Worm (Caenorhabditis elegans): ENCODE data around the gene acs-20.

acs-20 gene

ce11 chrIV:12404137-12404536 is 5.6 kb upstream of the acs-20 start, which contains the start of gene gex-3 (continued):
- peak; percentile 64 for TF ChIP-seq ztf-4 (tag; optimal IDR thresholded peaks at IDR 0.05)

ce11 chrIV:12403440-12403839 is 4.9 kb upstream of the acs-20 start:
- TF ChIP-seq mdl-1 (tag; optimal IDR thresholded peaks at IDR 0.05) (no peak), egl-27 (tag; optimal IDR thresholded peaks at IDR 0.05) (no peak), sem-4 (tag; optimal IDR thresholded peaks at IDR 0.05) (no peak), Y55F3AM.14 (GFP tag; optimal IDR thresholded peaks at IDR 0.05) (no peak), nhr-25 (tag; optimal IDR thresholded peaks at IDR 0.05) (peak; percentile 36), F13H6.1 (tag; optimal IDR thresholded peaks at IDR 0.05) (no peak), nhr-11 (tag; optimal IDR thresholded peaks at IDR 0.05) (no peak), mbf-1 (tag; optimal IDR thresholded peaks at IDR 0.05) (no peak), blmp-1 (tag; optimal IDR thresholded peaks at IDR 0.05; ENCODE audit: insufficient read depth) (peak; percentile 14), nhr-21 (tag; optimal IDR thresholded peaks at IDR 0.05) (peak; percentile 74), dmd-4 (tag; optimal IDR thresholded peaks at IDR 0.05) (no peak), nhr-129 (tag; optimal IDR thresholded peaks at IDR 0.05) (peak; percentile 24)

- peak; percentile 52 for TF ChIP-seq fos-1 (tag; optimal IDR thresholded peaks at IDR 0.05)
- no peak for TF ChIP-seq mdl-1 (tag; optimal IDR thresholded peaks at IDR 0.05)
These were observed 1.5 kb upstream of the acs-20 start for ce11 chrIV:12399983-12400382.

ce11 chrIV:12396645-12397258 is 1.8 kb downstream of the acs-20 start:
- TF ChIP-seq fos-1 (tag; optimal IDR thresholded peaks at IDR 0.05) (peak; percentile 65), mab-5 (tag; optimal IDR thresholded peaks at IDR 0.05) (no peak), lsy-2 (tag; optimal IDR thresholded peaks at IDR 0.05) (peak in 1 of 2 experiments; percentile 61), sma-3 (GFP tag; optimal IDR thresholded peaks at IDR 0.05) (peak; percentile 15), ceh-82 (tag; optimal IDR thresholded peaks at IDR 0.05) (no peak), ztf-4 (tag; optimal IDR thresholded peaks at IDR 0.05) (no peak), peb-1 (tag; optimal IDR thresholded peaks at IDR 0.05) (no peak), lin-11 (tag; optimal IDR thresholded peaks at IDR 0.05) (no peak), blmp-1 (tag; optimal IDR thresholded peaks at IDR 0.05; ENCODE audit: insufficient read depth) (peak; percentile 77), C34F6.9 (tag; optimal IDR thresholded peaks at IDR 0.05) (peak; percentile 15), crh-2 (tag; optimal IDR thresholded peaks at IDR 0.05) (no peak), elt-1 (tag; optimal IDR thresholded peaks at IDR 0.05) (no peak), egl-27 (tag; optimal IDR thresholded peaks at IDR 0.05) (no peak), zag-1 (tag; optimal IDR thresholded peaks at IDR 0.05) (no peak), Y55F3AM.14 (GFP tag; optimal IDR thresholded peaks at IDR 0.05) (no peak), nhr-10 (tag; optimal IDR thresholded peaks at IDR 0.05) (no peak), aly-2 (tag; optimal IDR thresholded peaks at IDR 0.05) (no peak), gmeb-1 (tag; optimal IDR thresholded peaks at IDR 0.05) (no peak), ZK546.5 (tag; optimal IDR thresholded peaks at IDR 0.05) (no peak), nhr-25 (tag; optimal IDR thresholded peaks at IDR 0.05) (peak; percentile 82), lin-13 (GFP tag; optimal IDR thresholded peaks at IDR 0.05) (no peak), ztf-1 (GFP tag; conservative IDR thresholded peaks at IDR 0.05) (no peak), sem-4 (tag; optimal IDR thresholded peaks at IDR 0.05) (peak; percentile 60), sma-9 (GFP tag; optimal IDR thresholded peaks at IDR 0.05) (peak; percentile 13), sma-9 (tag; optimal IDR thresholded peaks at IDR 0.05) (no peak), ztf-11 (tag; optimal IDR thresholded peaks at IDR 0.05) (no peak), ceh-16 (tag; optimal IDR thresholded peaks at IDR 0.05) (no peak), nhr-129 (tag; optimal IDR thresholded peaks at IDR 0.05) (peak; percentile 89), nhr-21 (tag; optimal IDR thresholded peaks at IDR 0.05) (peak; percentile 59)

ce11 chrIV:12391003-12391637 is 7.4 kb downstream of the acs-20 start, which contains the start of the genes rps-23 and dpm-3:
Gene rps-23 (minus strand): TSS chrIV:12391053.
Gene dpm-3 (plus strand): TSS chrIV:12391587.
- TF ChIP-seq nhr-11 (tag; optimal IDR thresholded peaks at IDR 0.05) (peak; percentile 11), lsy-2 (tag; optimal IDR thresholded peaks at IDR 0.05) (peak; percentile 99 to 100), skn-1 (tag; optimal IDR thresholded peaks at IDR 0.05) (peak; percentile 75), dmd-4 (tag; optimal IDR thresholded peaks at IDR 0.05) (no peak), ceh-82 (tag; optimal IDR thresholded peaks at IDR 0.05) (peak; percentile 90), zag-1 (tag; optimal IDR thresholded peaks at IDR 0.05) (peak; percentile 61), lin-13 (GFP tag; optimal IDR thresholded peaks at IDR 0.05) (peak; percentile 96), nhr-23 (tag; optimal IDR thresholded peaks at IDR 0.05) (no peak), nhr-12 (tag; optimal IDR thresholded peaks at IDR 0.05) (no peak), unc-55 (GFP tag; optimal IDR thresholded peaks at IDR 0.05) (peak; percentile 98), elt-1 (tag; optimal IDR thresholded peaks at IDR 0.05) (no peak), F13H6.1 (tag; optimal IDR thresholded peaks at IDR 0.05) (peak; percentile 89), unc-62 (GFP tag; optimal IDR thresholded peaks at IDR 0.05) (no peak), R02D3.7 (tag; optimal IDR thresholded peaks at IDR 0.05) (peak; percentile 51), ama-1 (optimal IDR thresholded peaks at IDR 0.05) (peak; percentile 25), crh-2 (tag; optimal IDR thresholded peaks at IDR 0.05) (peak; percentile 96), nhr-10 (tag; optimal IDR thresholded peaks at IDR 0.05) (no peak), sma-9 (GFP tag; optimal IDR thresholded peaks at IDR 0.05) (peak; percentile 93), sma-9 (tag; optimal IDR thresholded peaks at IDR 0.05) (no peak), Y55F3AM.14 (GFP tag; optimal IDR thresholded peaks at IDR 0.05) (peak; percentile 73), nhr-21 (tag; optimal IDR thresholded peaks at IDR 0.05) (peak; percentile 88), peb-1 (tag; optimal IDR thresholded peaks at IDR 0.05) (no peak), ceh-16 (tag; optimal IDR thresholded peaks at IDR 0.05) (peak; percentile 8), lin-39 (tag; optimal IDR thresholded peaks at IDR 0.05) (no peak), ztf-4 (tag; optimal IDR thresholded peaks at IDR 0.05) (peak; percentile 86)

Measured in whole organism, L2 larva.